Worm (Caenorhabditis elegans): ENCODE data around the gene epac-1.

ce11 chrIII:10178552-10178951 is 10.5 kb upstream of the epac-1 start:
- TF ChIP-seq tlp-1 (tag; optimal IDR thresholded peaks at IDR 0.05) (no peak), fkh-4 (tag; optimal IDR thresholded peaks at IDR 0.05; ENCODE audit: borderline replicate concordance) (no peak), blmp-1 (tag; optimal IDR thresholded peaks at IDR 0.05) (no peak), egl-27 (tag; optimal IDR thresholded peaks at IDR 0.05) (no peak), fkh-10 (GFP tag; optimal IDR thresholded peaks at IDR 0.05) (no peak), irx-1 (tag; optimal IDR thresholded peaks at IDR 0.05) (no peak), aly-2 (tag; optimal IDR thresholded peaks at IDR 0.05) (no peak), snpc-4 (tag; optimal IDR thresholded peaks at IDR 0.05) (no peak)

All from whole organism, L1 larva.